Fruit fly (Drosophila melanogaster): ENCODE results near the gene CG42813.

The CG42813 gene

DNA sequence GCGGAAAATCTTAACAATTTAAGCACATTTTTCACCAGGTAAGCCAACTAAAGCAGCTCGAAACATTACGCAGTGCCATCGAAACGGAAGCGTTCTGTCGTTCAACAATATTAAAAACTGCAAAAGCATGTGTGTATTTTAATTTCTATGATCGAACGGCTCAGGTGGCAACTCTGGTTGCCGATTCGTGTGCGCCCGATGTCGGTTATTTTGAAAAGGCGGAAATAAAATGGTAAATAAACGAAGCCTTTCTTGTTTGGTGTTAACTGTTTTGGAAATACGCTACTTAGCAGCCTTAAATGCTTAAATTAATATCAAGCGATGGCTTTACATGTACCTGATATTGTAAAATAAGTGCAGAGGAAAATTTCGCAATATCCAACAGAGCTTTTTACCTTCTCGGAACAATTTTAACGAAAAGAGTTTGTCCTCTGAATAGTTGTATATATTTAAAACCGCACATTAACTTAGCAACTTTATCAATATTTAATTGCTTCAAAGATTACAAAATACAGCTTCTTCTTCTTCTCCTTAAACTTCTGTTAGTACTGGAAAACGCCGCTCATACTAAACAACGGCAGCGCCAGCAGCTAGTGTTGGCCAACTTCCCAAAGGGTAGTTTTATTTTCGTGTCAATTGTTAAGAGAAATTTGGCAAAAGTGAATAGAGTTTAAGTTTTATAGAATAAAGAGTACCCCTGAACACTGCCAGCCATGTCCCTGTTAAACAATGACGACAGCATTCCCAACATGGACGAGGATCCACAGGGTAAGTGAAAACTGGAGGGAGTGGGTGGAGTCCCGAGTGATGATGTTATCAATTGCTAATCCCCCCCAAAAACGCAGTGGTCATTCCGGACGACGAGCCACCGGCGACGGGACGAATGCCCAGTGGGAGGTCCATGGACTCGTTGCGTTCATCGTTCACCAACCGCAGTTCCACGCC, 45.0 kb upstream of the CG42813 start, which contains the start of gene CG5934 (continued):
- peak; percentile 14 for TF ChIP-seq sqz (GFP tag; optimal IDR thresholded peaks at IDR 0.05)
- TF ChIP-seq kni (GFP tag; optimal IDR thresholded peaks at IDR 0.05) = peak; percentile 19
- TF ChIP-seq CG13775 (GFP tag; optimal IDR thresholded peaks at IDR 0.05) = peak; percentile 10
- peak; percentile 8 for TF ChIP-seq NC2α (GFP tag; optimal IDR thresholded peaks at IDR 0.05)
- no peak for TF ChIP-seq unc-4 (GFP tag; IDR thresholded peaks at IDR 0.05; ENCODE audit: partially characterized antibody)
- TF ChIP-seq tll (GFP tag; optimal IDR thresholded peaks at IDR 0.05) = no peak
- TF ChIP-seq ewg (GFP tag; optimal IDR thresholded peaks at IDR 0.05) = peak; percentile 1
- no peak for TF ChIP-seq CG17612 (GFP tag; IDR thresholded peaks at IDR 0.05)
- TF ChIP-seq dysf (GFP tag; IDR thresholded peaks at IDR 0.05) = 0 out of 3 replicates have a peak, but pooled peaks have one; percentile 20
- no peak for TF ChIP-seq CG34224 (GFP tag; IDR thresholded peaks at IDR 0.05; ENCODE audit: partially characterized antibody)
- peak; percentile 27; the same call in 1 of the 3 replicates for TF ChIP-seq Aef1 (GFP tag; IDR thresholded peaks at IDR 0.05)
- no peak for TF ChIP-seq CG15073 (GFP tag; optimal IDR thresholded peaks at IDR 0.05)
- TF ChIP-seq CG14441 (GFP tag; IDR thresholded peaks at IDR 0.05) = no peak; the same call in 1 of the 2 replicates
- peak; percentile 59; the same call in 1 of the 2 replicates for TF ChIP-seq NFAT (GFP tag; IDR thresholded peaks at IDR 0.05)
- peak; percentile 26 for TF ChIP-seq nmo (GFP tag; optimal IDR thresholded peaks at IDR 0.05)
- TF ChIP-seq Dll (GFP tag; IDR thresholded peaks at IDR 0.05; ENCODE audit: partially characterized antibody) = no peak
- TF ChIP-seq Dp (GFP tag; optimal IDR thresholded peaks at IDR 0.05) = peak; percentile 47
- peak; percentile 2 for TF ChIP-seq tx (GFP tag; optimal IDR thresholded peaks at IDR 0.05)
- TF ChIP-seq CG16863 (GFP tag; optimal IDR thresholded peaks at IDR 0.05) = no peak
- no peak for TF ChIP-seq CG4404 (GFP tag; IDR thresholded peaks at IDR 0.05)
- TF ChIP-seq Antp (GFP tag; optimal IDR thresholded peaks at IDR 0.05) = peak; percentile 61
- TF ChIP-seq hb (GFP tag; IDR thresholded peaks at IDR 0.05; ENCODE audit: partially characterized antibody) = no peak
- TF ChIP-seq Dip2 (GFP tag; IDR thresholded peaks at IDR 0.05) = no peak
- TF ChIP-seq mam (GFP tag; optimal IDR thresholded peaks at IDR 0.05) = peak; percentile 68
- no peak for TF ChIP-seq Adf1 (GFP tag; IDR thresholded peaks at IDR 0.05)
- TF ChIP-seq BtbVII (GFP tag; optimal IDR thresholded peaks at IDR 0.05) = no peak
- no peak for TF ChIP-seq Fer3 (tag; optimal IDR thresholded peaks at IDR 0.05)
- TF ChIP-seq stc (GFP tag; IDR thresholded peaks at IDR 0.05) = no peak
- no peak for TF ChIP-seq CG1602 (GFP tag; optimal IDR thresholded peaks at IDR 0.05)
- TF ChIP-seq da (GFP tag; optimal IDR thresholded peaks at IDR 0.05) = no peak
- no peak for TF ChIP-seq pan (optimal IDR thresholded peaks at IDR 0.05)
- peak in 1 of 2 experiments; percentile 26 for TF ChIP-seq pan (GFP tag; optimal IDR thresholded peaks at IDR 0.05 in 1 of 2, IDR thresholded peaks at IDR 0.05 in 1 of 2)
- TF ChIP-seq CG18764 (GFP tag; optimal IDR thresholded peaks at IDR 0.05) = no peak
- no peak for TF ChIP-seq Neu2 (GFP tag; optimal IDR thresholded peaks at IDR 0.05; ENCODE audit: borderline replicate concordance)
- TF ChIP-seq CG15514 (GFP tag; optimal IDR thresholded peaks at IDR 0.05) = no peak
- no peak for TF ChIP-seq B-H1 (GFP tag; IDR thresholded peaks at IDR 0.05)
- no peak for TF ChIP-seq CG6254 (GFP tag; optimal IDR thresholded peaks at IDR 0.05)
- TF ChIP-seq Elba2 (GFP tag; optimal IDR thresholded peaks at IDR 0.05) = no peak
- peak; percentile 27 for TF ChIP-seq vfl (GFP tag; optimal IDR thresholded peaks at IDR 0.05)
- TF ChIP-seq en (GFP tag; optimal IDR thresholded peaks at IDR 0.05) = no peak
- TF ChIP-seq crp (GFP tag; optimal IDR thresholded peaks at IDR 0.05) = peak in 1 of 2 experiments; percentile 72
- no peak for TF ChIP-seq Tbp (GFP tag; optimal IDR thresholded peaks at IDR 0.05)
- no peak for TF ChIP-seq onecut (GFP tag; IDR thresholded peaks at IDR 0.05)
- TF ChIP-seq CG14860 (GFP tag; IDR thresholded peaks at IDR 0.05; ENCODE audit: partially characterized antibody) = no peak
- TF ChIP-seq Fer2 (tag; optimal IDR thresholded peaks at IDR 0.05) = peak; percentile 30
- TF ChIP-seq YL-1 (GFP tag; optimal IDR thresholded peaks at IDR 0.05) = peak; percentile 1
- TF ChIP-seq CG5245 (GFP tag; optimal IDR thresholded peaks at IDR 0.05) = no peak
- no peak for TF ChIP-seq hkb (optimal IDR thresholded peaks at IDR 0.05)
- TF ChIP-seq hkb (GFP tag; IDR thresholded peaks at IDR 0.05) = no peak
